Fruit fly (Drosophila melanogaster) whole organism, prepupa: Measurements from ENCODE around the gene Pex5.

Experiments
- CG11294 ChIP-seq: fragments of 200-800 bp; sonication (Bioruptor generic); IDR thresholded peaks from 2 replicates; pipeline ENCODE4 v1.3.6; 2022; ENCODE audit warnings: missing biosample characterization, missing genetic modification characterization
- CG11762 ChIP-seq: fragments of 200-800 bp; sonication (Bioruptor generic); optimal IDR thresholded peaks from 3 replicates; lab custom pipeline; 2016; ENCODE audit warnings: missing biosample characterization, missing genetic modification characterization; ENCODE audit not compliant: insufficient read depth
- CG15336 ChIP-seq: fragments of 200-800 bp; sonication (Bioruptor generic); IDR thresholded peaks from 2 replicates; pipeline ENCODE4 v1.3.6; 2022; ENCODE audit warnings: missing biosample characterization, missing genetic modification characterization
- CG1621 ChIP-seq: fragments of 200-800 bp; sonication (Bioruptor generic); optimal IDR thresholded peaks from 3 replicates; lab custom pipeline; 2018; ENCODE audit warnings: missing biosample characterization, mild to moderate bottlenecking, missing genetic modification characterization
- CG16779 ChIP-seq: fragments of 200-800 bp; sonication (Bioruptor generic); optimal IDR thresholded peaks from 3 replicates; lab custom pipeline; 2017; ENCODE audit warnings: missing biosample characterization, mild to moderate bottlenecking, missing genetic modification characterization
- CG3032 ChIP-seq: fragments of 200-800 bp; optimal IDR thresholded peaks from 2 replicates; lab custom pipeline; 2019; ENCODE audit warnings: missing biosample characterization, mild to moderate bottlenecking, missing genetic modification characterization, moderate library complexity
- CG31627 ChIP-seq: fragments of 200-800 bp; sonication (Bioruptor generic); optimal IDR thresholded peaks from 3 replicates; lab custom pipeline; 2016; ENCODE audit warnings: missing biosample characterization, missing genetic modification characterization
- CG32006 ChIP-seq: fragments of 200-800 bp; sonication (Bioruptor generic); optimal IDR thresholded peaks from 3 replicates; lab custom pipeline; 2017; ENCODE audit warnings: missing biosample characterization, mild to moderate bottlenecking, missing genetic modification characterization
- CG34406 ChIP-seq: fragments of 200-800 bp; sonication (Bioruptor generic); optimal IDR thresholded peaks from 3 replicates; lab custom pipeline; 2016; ENCODE audit warnings: missing biosample characterization, missing genetic modification characterization
- CG3919 ChIP-seq: fragments of 200-800 bp; sonication (Bioruptor generic); optimal IDR thresholded peaks from 3 replicates; lab custom pipeline; 2016; ENCODE audit warnings: missing biosample characterization, missing genetic modification characterization
- CG4318 ChIP-seq: fragments of 200-800 bp; sonication (Bioruptor generic); optimal IDR thresholded peaks from 3 replicates; lab custom pipeline; 2017; ENCODE audit warnings: missing biosample characterization, mild to moderate bottlenecking, missing genetic modification characterization
- CG6276 ChIP-seq: fragments of 200-800 bp; sonication (Bioruptor generic); optimal IDR thresholded peaks from 2 replicates; lab custom pipeline; 2017; ENCODE audit warnings: missing biosample characterization, mild to moderate bottlenecking, missing genetic modification characterization
- CG6792 ChIP-seq: fragments of 200-800 bp; sonication (Bioruptor generic); optimal IDR thresholded peaks from 3 replicates; lab custom pipeline; 2016; ENCODE audit warnings: missing biosample characterization, missing genetic modification characterization
- CG6854 ChIP-seq: fragments of 200-800 bp; sonication (Bioruptor generic); optimal IDR thresholded peaks from 2 replicates; lab custom pipeline; 2017; ENCODE audit warnings: missing biosample characterization, mild to moderate bottlenecking, missing genetic modification characterization
- CG7368 ChIP-seq: fragments of 200-800 bp; sonication (Bioruptor generic); optimal IDR thresholded peaks from 3 replicates; lab custom pipeline; 2016; ENCODE audit warnings: missing biosample characterization, missing genetic modification characterization
- CG8119 ChIP-seq: fragments of 200-800 bp; sonication (Bioruptor generic); IDR thresholded peaks from 3 replicates; pipeline ENCODE4 v1.3.6; 2022; ENCODE audit warnings: missing biosample characterization, missing genetic modification characterization
- CG8319 ChIP-seq: fragments of 200-800 bp; sonication (Bioruptor generic); optimal IDR thresholded peaks from 3 replicates; lab custom pipeline; 2016; ENCODE audit warnings: missing biosample characterization, missing genetic modification characterization
- CG8632 ChIP-seq: fragments of 200-800 bp; sonication (Bioruptor generic); optimal IDR thresholded peaks from 3 replicates; lab custom pipeline; 2016; ENCODE audit warnings: missing biosample characterization, missing genetic modification characterization
- CG9139 ChIP-seq: fragments of 200-800 bp; sonication (Bioruptor generic); optimal IDR thresholded peaks from 3 replicates; lab custom pipeline; 2017; ENCODE audit warnings: missing biosample characterization, mild to moderate bottlenecking, missing genetic modification characterization
- Eip75B ChIP-seq: fragments of 200-800 bp; sonication (Bioruptor generic); optimal IDR thresholded peaks from 3 replicates; lab custom pipeline; 2016; ENCODE audit warnings: missing biosample characterization, missing genetic modification characterization
- Eip78C ChIP-seq: fragments of 200-800 bp; sonication (Bioruptor generic); peaks from one replicate; lab custom pipeline; 2016; ENCODE audit warnings: missing biosample characterization, missing genetic modification characterization
- Ets96B ChIP-seq: fragments of 200-800 bp; optimal IDR thresholded peaks from 2 replicates; lab custom pipeline; 2019; ENCODE audit warnings: missing biosample characterization, mild to moderate bottlenecking, missing genetic modification characterization, moderate library complexity
- Gug ChIP-seq: fragments of 200-800 bp; sonication (Bioruptor generic); IDR thresholded peaks from 2 replicates; pipeline ENCODE4 v1.3.6; 2022; ENCODE audit warnings: missing biosample characterization, missing genetic modification characterization
- Hr38 ChIP-seq: sonication (Bioruptor generic); optimal IDR thresholded peaks from 2 replicates; lab custom pipeline; 2016; ENCODE audit warnings: missing biosample characterization, missing genetic modification characterization
- Hr39 ChIP-seq: fragments of 200-800 bp; sonication (Bioruptor generic); optimal IDR thresholded peaks from 2 replicates; lab custom pipeline; 2016; ENCODE audit warnings: missing biosample characterization, missing genetic modification characterization
- Lpt ChIP-seq: fragments of 200-800 bp; sonication (Bioruptor generic); optimal IDR thresholded peaks from 3 replicates; lab custom pipeline; 2016; ENCODE audit warnings: missing biosample characterization, missing genetic modification characterization
- Met ChIP-seq: fragments of 200-800 bp; sonication (Bioruptor generic); optimal IDR thresholded peaks from 3 replicates; lab custom pipeline; 2016; ENCODE audit warnings: missing biosample characterization, missing genetic modification characterization
- Sox102F ChIP-seq: fragments of 200-800 bp; sonication (Bioruptor generic); optimal IDR thresholded peaks from 2 replicates; lab custom pipeline; 2016; ENCODE audit warnings: missing biosample characterization, mild to moderate bottlenecking, missing genetic modification characterization
- Sox15 ChIP-seq: fragments of 200-800 bp; sonication (Bioruptor generic); optimal IDR thresholded peaks from 3 replicates; lab custom pipeline; 2016; ENCODE audit warnings: missing biosample characterization, missing genetic modification characterization
- achi ChIP-seq: fragments of 200-800 bp; sonication (Bioruptor generic); optimal IDR thresholded peaks from 3 replicates; lab custom pipeline; 2016; ENCODE audit warnings: missing biosample characterization, missing genetic modification characterization
- acj6 ChIP-seq: fragments of 200-800 bp; sonication (Bioruptor generic); optimal IDR thresholded peaks from 3 replicates; lab custom pipeline; 2016; ENCODE audit warnings: missing biosample characterization, missing genetic modification characterization
- cyc ChIP-seq: fragments of 200-800 bp; sonication (Bioruptor generic); optimal IDR thresholded peaks from 3 replicates; lab custom pipeline; 2016; ENCODE audit warnings: missing biosample characterization, missing genetic modification characterization
- dac ChIP-seq: fragments of 200-800 bp; sonication (Bioruptor generic); optimal IDR thresholded peaks from 2 replicates; lab custom pipeline; 2017; ENCODE audit warnings: missing biosample characterization, mild to moderate bottlenecking, missing genetic modification characterization
- dsx ChIP-seq: fragments of 200-800 bp; optimal IDR thresholded peaks from 3 replicates; lab custom pipeline; 2019; ENCODE audit warnings: missing biosample characterization, mild to moderate bottlenecking, missing genetic modification characterization, moderate library complexity; ENCODE audit not compliant: poor library complexity, severe bottlenecking
- eg ChIP-seq: fragments of 200-800 bp; sonication (Bioruptor generic); IDR thresholded peaks from 3 replicates; pipeline ENCODE4 v1.3.6; 2022; ENCODE audit warnings: missing biosample characterization, missing genetic modification characterization
- esn ChIP-seq: fragments of 200-800 bp; sonication (Bioruptor generic); optimal IDR thresholded peaks from 2 replicates; lab custom pipeline; 2016; ENCODE audit warnings: missing biosample characterization, mild to moderate bottlenecking, missing genetic modification characterization, moderate library complexity
- fd59A ChIP-seq: fragments of 200-800 bp; sonication (Bioruptor generic); optimal IDR thresholded peaks from 2 replicates; lab custom pipeline; 2017; ENCODE audit warnings: missing biosample characterization, mild to moderate bottlenecking, missing genetic modification characterization, missing genetic modification reagents
- fd85E ChIP-seq: fragments of 200-800 bp; sonication (Bioruptor generic); optimal IDR thresholded peaks from 3 replicates; lab custom pipeline; 2016; ENCODE audit warnings: missing biosample characterization, missing genetic modification characterization
- fkh ChIP-seq: fragments of 200-800 bp; sonication (Bioruptor generic); optimal IDR thresholded peaks from 3 replicates; lab custom pipeline; 2017; ENCODE audit warnings: missing biosample characterization, mild to moderate bottlenecking, missing genetic modification characterization, moderate library complexity
- lz ChIP-seq: fragments of 200-800 bp; sonication (Bioruptor generic); optimal IDR thresholded peaks from 3 replicates; lab custom pipeline; 2016; ENCODE audit warnings: missing biosample characterization, missing genetic modification characterization
- net ChIP-seq: fragments of 200-800 bp; sonication (Bioruptor generic); optimal IDR thresholded peaks from 3 replicates; lab custom pipeline; 2016; ENCODE audit warnings: missing biosample characterization, missing genetic modification characterization
- pdm3 ChIP-seq: fragments of 200-800 bp; sonication (Bioruptor generic); optimal IDR thresholded peaks from 3 replicates; lab custom pipeline; 2016; ENCODE audit warnings: missing biosample characterization, missing genetic modification characterization
- salr ChIP-seq, 2 experiments: fragments of 200-800 bp; sonication (Bioruptor generic); optimal IDR thresholded peaks; 3 replicates each; lab custom pipeline; 2016 to 2018; ENCODE audit warnings: missing biosample characterization in 2 of 2, missing genetic modification characterization in 2 of 2, mild to moderate bottlenecking in 1 of 2
- ss ChIP-seq, 2 experiments: fragments of 200-800 bp; sonication (Bioruptor generic); optimal IDR thresholded peaks; 2 replicates in 1 of 2; 3 replicates in 1 of 2; lab custom pipeline; 2017 to 2018; ENCODE audit warnings: mild to moderate bottlenecking in 2 of 2, missing biosample characterization in 2 of 2, missing genetic modification characterization in 2 of 2, moderate library complexity in 1 of 2
- topi ChIP-seq: fragments of 200-800 bp; sonication (Bioruptor generic); optimal IDR thresholded peaks from 3 replicates; lab custom pipeline; 2016; ENCODE audit warnings: missing biosample characterization, missing genetic modification characterization

Gene Pex5

DNA sequence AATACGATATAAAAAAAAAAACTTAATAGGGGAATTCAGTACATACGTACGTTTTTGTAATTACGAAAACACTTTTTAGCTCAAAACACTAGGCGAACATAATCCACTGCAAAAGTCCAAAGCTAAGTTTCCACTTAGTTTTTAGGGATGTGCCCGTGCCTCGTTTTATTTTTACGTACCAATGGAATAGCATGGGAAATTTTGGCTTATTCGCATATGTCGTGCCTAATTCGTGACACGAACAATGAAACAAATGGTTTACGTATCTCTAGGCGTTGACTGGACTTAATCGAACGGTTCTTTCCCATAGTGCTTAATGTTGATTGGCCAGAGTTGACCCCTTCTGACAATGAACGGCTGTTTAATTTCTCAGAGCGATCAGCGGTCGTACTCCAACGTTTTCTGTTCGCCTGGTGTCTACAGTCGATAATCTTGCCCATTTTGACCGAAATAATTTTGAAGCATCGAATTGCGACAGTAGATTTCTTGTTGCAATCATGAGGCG lies 10.8 kb upstream of the Pex5 start, which contains the start of gene CG14818 (continued):
- TF ChIP-seq eg (GFP tag; lab: Robert Waterston, UW) (peak; percentile 79), CG7368 (GFP tag; lab: Kevin White, UChicago) (peak; percentile 18), achi (peak; percentile 54), topi (GFP tag; lab: Kevin White, UChicago) (peak; percentile 71), pdm3 (GFP tag; lab: Kevin White, UChicago) (no peak), fd85E (GFP tag; lab: Kevin White, UChicago) (no peak), Sox15 (GFP tag; lab: Kevin White, UChicago) (peak; percentile 63), Lpt (peak; percentile 42), CG31627 (GFP tag; lab: Kevin White, UChicago) (peak; percentile 71), salr (GFP tag; optimal IDR thresholded peaks at IDR 0.05; lab: Kevin White, UChicago) (no peak), CG3919 (GFP tag; lab: Kevin White, UChicago) (peak; percentile 65), CG1621 (peak; percentile 45), fkh (GFP tag; lab: Kevin White, UChicago) (no peak), Met (GFP tag; lab: Kevin White, UChicago) (peak; percentile 73), Eip78C (GFP tag; lab: Kevin White, UChicago) (peak; percentile 78), CG6854 (GFP tag; lab: Kevin White, UChicago) (peak; percentile 20), CG8632 (GFP tag; lab: Kevin White, UChicago) (no peak), dsx (GFP tag; lab: Kevin White, UChicago) (peak; percentile 17), CG8119 (GFP tag; lab: Robert Waterston, UW) (peak; percentile 54; the same call in 2 of the 3 replicates), CG8319 (GFP tag; lab: Kevin White, UChicago) (no peak), fd59A (GFP tag; lab: Kevin White, UChicago) (no peak), dac (GFP tag; lab: Kevin White, UChicago) (peak; percentile 39), Eip75B (GFP tag; lab: Kevin White, UChicago) (no peak), Sox102F (GFP tag; lab: Kevin White, UChicago) (no peak), esn (peak; percentile 69), lz (peak; percentile 64)
- TF ChIP-seq, all 60 proteins: peak for 33

DNA sequence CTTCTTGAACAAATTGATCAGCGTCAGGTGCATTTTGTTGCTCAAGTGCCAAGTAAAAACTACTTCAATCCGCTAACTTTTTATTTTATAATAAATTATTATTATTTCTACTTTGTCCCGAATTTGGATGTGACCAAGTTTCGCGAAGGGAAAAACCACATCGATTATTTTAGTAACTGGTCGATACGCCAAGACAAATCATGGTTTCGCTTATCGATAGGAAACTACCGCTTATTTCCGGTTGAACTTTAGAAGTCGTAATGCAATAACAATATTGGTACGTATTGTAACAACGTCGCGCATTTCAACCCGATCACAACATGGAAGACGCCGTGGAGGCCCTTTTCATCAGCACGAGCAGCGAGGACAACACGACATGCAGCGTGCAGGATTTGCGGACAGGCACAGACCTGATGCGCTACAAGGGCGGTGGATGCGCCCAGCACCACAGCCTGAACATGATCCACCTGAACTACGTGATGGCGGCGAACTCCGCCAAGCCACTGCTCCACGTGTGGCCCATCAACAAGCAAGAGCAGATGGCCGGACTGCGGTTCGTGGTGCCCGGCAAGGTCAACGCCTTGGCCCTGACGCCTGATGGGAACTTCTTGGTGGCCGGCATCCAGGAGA lies 8.4 kb upstream of the Pex5 start, which contains the start of the genes CG14817 and CG14805:
TSS of gene CG14817 (minus strand) at position 164 of the 630 bp plus-strand sequence.
TSS of gene CG14805 (plus strand) at position 211 of the 630 bp plus-strand sequence.
- TF ChIP-seq fd85E (GFP tag; lab: Kevin White, UChicago) = no peak
- peak; percentile 88 for TF ChIP-seq Eip78C (GFP tag; lab: Kevin White, UChicago)
- peak; percentile 68 for TF ChIP-seq dsx (GFP tag; lab: Kevin White, UChicago)
- no peak for TF ChIP-seq net (GFP tag; lab: Kevin White, UChicago)
- TF ChIP-seq CG6854 (GFP tag; lab: Kevin White, UChicago) = peak; percentile 91
- TF ChIP-seq CG8319 (GFP tag; lab: Kevin White, UChicago) = no peak
- no peak for TF ChIP-seq Hr39
- no peak for TF ChIP-seq CG6276 (GFP tag; lab: Kevin White, UChicago)
- TF ChIP-seq Met (GFP tag; lab: Kevin White, UChicago) = no peak
- TF ChIP-seq Lpt = no peak
- no peak for TF ChIP-seq Sox102F (GFP tag; lab: Kevin White, UChicago)
- TF ChIP-seq CG4318 (GFP tag; lab: Kevin White, UChicago) = no peak
- no peak for TF ChIP-seq CG11762 (GFP tag; lab: Kevin White, UChicago)
- TF ChIP-seq acj6 (GFP tag; lab: Kevin White, UChicago) = no peak
- peak; percentile 40 for TF ChIP-seq CG6792 (GFP tag; lab: Kevin White, UChicago)
- TF ChIP-seq CG16779 (tag; lab: Kevin White, UChicago) = peak; percentile 61
- peak; percentile 45 for TF ChIP-seq cyc (GFP tag; lab: Kevin White, UChicago)
- peak in 1 of 2 experiments; percentile 44 for TF ChIP-seq salr (GFP tag; optimal IDR thresholded peaks at IDR 0.05; lab: Kevin White, UChicago)
- 0 out of 2 replicates have a peak, but pooled peaks have one; percentile 21 for TF ChIP-seq CG15336 (GFP tag; lab: Robert Waterston, UW)
- TF ChIP-seq esn = peak; percentile 68
- TF ChIP-seq Gug = no peak
- TF ChIP-seq CG34406 (GFP tag; lab: Kevin White, UChicago) = peak; percentile 71
- no peak for TF ChIP-seq fkh (GFP tag; lab: Kevin White, UChicago)
- peak; percentile 53 for TF ChIP-seq CG1621
- peak; percentile 5 for TF ChIP-seq Ets96B (tag; lab: Kevin White, UChicago)
- TF ChIP-seq CG11294 (GFP tag; lab: Robert Waterston, UW) = no peak
- no peak for TF ChIP-seq fd59A (GFP tag; lab: Kevin White, UChicago)
- no peak for TF ChIP-seq CG3919 (GFP tag; lab: Kevin White, UChicago)
- TF ChIP-seq CG8632 (GFP tag; lab: Kevin White, UChicago) = no peak
- no peak for TF ChIP-seq CG9139 (GFP tag; lab: Kevin White, UChicago)
- no peak for TF ChIP-seq dac (GFP tag; lab: Kevin White, UChicago)
- TF ChIP-seq pdm3 (GFP tag; lab: Kevin White, UChicago) = no peak
- peak; percentile 62 to 82 for TF ChIP-seq ss (GFP tag; optimal IDR thresholded peaks at IDR 0.05; lab: Kevin White, UChicago)
- peak; percentile 30 for TF ChIP-seq CG3032 (tag; lab: Kevin White, UChicago)
- TF ChIP-seq topi (GFP tag; lab: Kevin White, UChicago) = peak; percentile 68
- no peak for TF ChIP-seq CG32006 (GFP tag; lab: Kevin White, UChicago)
- TF ChIP-seq Hr38 (GFP tag; lab: Kevin White, UChicago) = no peak
